Worm (Caenorhabditis elegans): ENCODE data around the gene col-102.

DNA sequence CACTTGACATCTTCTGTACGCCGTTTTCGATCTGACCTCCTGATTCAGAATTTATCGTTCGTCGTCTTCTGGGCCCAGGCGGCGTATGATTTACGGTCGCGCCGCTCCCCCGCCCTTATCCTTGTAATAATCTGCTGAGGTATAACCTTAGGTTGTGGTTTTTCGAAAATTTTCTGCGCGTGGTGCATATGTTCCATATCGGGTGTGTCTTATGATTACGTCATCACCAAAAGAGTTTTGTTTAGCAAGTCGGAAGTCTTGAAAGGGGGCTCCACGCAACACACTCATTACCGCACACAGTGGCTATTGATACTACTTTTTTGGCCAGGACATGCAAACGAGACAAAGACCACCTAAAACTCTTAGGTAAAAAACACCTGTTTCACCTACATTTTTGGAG lies 43.5 kb upstream of the col-102 start:
- TF ChIP-seq xnd-1 (tag; optimal IDR thresholded peaks at IDR 0.05) (no peak), ztf-28 (GFP tag; IDR thresholded peaks at IDR 0.05) (no peak), egl-18 (GFP tag; IDR thresholded peaks at IDR 0.05) (no peak), ekl-4 (GFP tag; IDR thresholded peaks at IDR 0.05) (no peak)
